ENCODE assay signal across 1 fruit fly cellular context in the genomic region with DNA sequence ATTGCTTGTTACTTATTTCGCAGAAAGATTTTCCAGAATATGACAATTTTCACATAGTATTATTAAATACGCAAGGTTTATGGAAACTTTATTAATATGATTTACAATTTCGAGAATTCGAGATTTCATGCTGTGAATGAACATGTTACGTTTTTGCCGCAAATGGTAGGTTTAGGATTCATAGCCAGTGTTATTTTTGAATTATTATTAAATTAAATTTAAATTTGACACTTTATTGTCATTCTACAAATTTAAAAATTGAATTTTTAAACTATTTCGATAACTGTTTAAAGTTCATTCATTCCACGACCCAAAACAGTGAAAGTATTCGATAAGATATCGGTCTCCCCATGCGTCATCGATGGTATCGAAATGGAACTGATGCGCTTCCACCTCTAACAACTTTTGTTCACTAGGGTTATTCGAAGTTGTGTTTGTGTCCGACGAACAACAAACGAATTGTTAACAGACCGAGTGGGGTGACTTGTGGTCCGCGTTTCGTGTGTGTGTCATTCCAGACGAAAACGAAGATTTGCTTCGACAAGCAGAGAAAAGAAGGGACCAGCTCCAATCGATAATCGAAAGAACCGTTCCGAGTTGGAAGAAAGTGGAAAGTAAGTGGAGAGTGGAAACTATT.
A peak's percentile ranks its signal among the peaks of the same experiment; 100 is the strongest.
TF ChIP-seq lines count a peak whose summit lies in the region.

CG32313 (minus strand) TSS at position 51 of the 637 bp plus-strand sequence.
Pcyt1 (plus strand) TSS at position 400 of the 637 bp plus-strand sequence.

TF ChIP-seq in whole organism, embryonic, 481 proteins besides CTCF, POLR2A, EP300 and RAD21 (continued from another document and continues in another):
- TF ChIP-seq CG8290 (GFP tag; optimal IDR thresholded peaks at IDR 0.05; lab: Kevin White, UChicago): peak; percentile 44
- TF ChIP-seq CG8290 (tag; optimal IDR thresholded peaks at IDR 0.05; lab: Kevin White, UChicago): peak in 1 of 2 experiments; percentile 72
- no peak for TF ChIP-seq run (tag; optimal IDR thresholded peaks at IDR 0.05; lab: Kevin White, UChicago)
- TF ChIP-seq CG33213 (GFP tag; optimal IDR thresholded peaks at IDR 0.05; lab: Kevin White, UChicago): peak; percentile 32
- TF ChIP-seq onecut (GFP tag; IDR thresholded peaks at IDR 0.05; lab: Robert Waterston, UW): no peak
- no peak for TF ChIP-seq fd64A (GFP tag; optimal IDR thresholded peaks at IDR 0.05; lab: Kevin White, UChicago)
- no peak for TF ChIP-seq fru (optimal IDR thresholded peaks at IDR 0.05; lab: Kevin White, UChicago)
- peak; percentile 23 for TF ChIP-seq CG2678 (tag; optimal IDR thresholded peaks at IDR 0.05; lab: Kevin White, UChicago)
- TF ChIP-seq CG8388 (GFP tag; optimal IDR thresholded peaks at IDR 0.05; lab: Kevin White, UChicago): no peak
- peak; percentile 76 for TF ChIP-seq gro (GFP tag; optimal IDR thresholded peaks at IDR 0.05; lab: Kevin White, UChicago)
- no peak for TF ChIP-seq kah (GFP tag; optimal IDR thresholded peaks at IDR 0.05; lab: Kevin White, UChicago)
- no peak for TF ChIP-seq CG8944 (GFP tag; optimal IDR thresholded peaks at IDR 0.05; lab: Kevin White, UChicago)
- TF ChIP-seq wek (GFP tag; optimal IDR thresholded peaks at IDR 0.05; lab: Kevin White, UChicago): peak; percentile 86
- TF ChIP-seq ato (GFP tag; IDR thresholded peaks at IDR 0.05; lab: Robert Waterston, UW; ENCODE audit: partially characterized antibody): peak; percentile 83
- TF ChIP-seq org-1 (GFP tag; optimal IDR thresholded peaks at IDR 0.05; lab: Kevin White, UChicago): no peak
- no peak for TF ChIP-seq CG8765 (GFP tag; IDR thresholded peaks at IDR 0.05; lab: Robert Waterston, UW)
- no peak for TF ChIP-seq sisA (GFP tag; IDR thresholded peaks at IDR 0.05; lab: Robert Waterston, UW)
- no peak for TF ChIP-seq B-H1 (GFP tag; IDR thresholded peaks at IDR 0.05; lab: Robert Waterston, UW)
- no peak for TF ChIP-seq cato (GFP tag; optimal IDR thresholded peaks at IDR 0.05; lab: Kevin White, UChicago; ENCODE audit: borderline replicate concordance)
- TF ChIP-seq ham (GFP tag; IDR thresholded peaks at IDR 0.05; lab: Robert Waterston, UW): no peak
- no peak for TF ChIP-seq Gug (GFP tag; IDR thresholded peaks at IDR 0.05; lab: Robert Waterston, UW)
- peak; percentile 30 for TF ChIP-seq CG34376 (GFP tag; optimal IDR thresholded peaks at IDR 0.05; lab: Kevin White, UChicago)
- TF ChIP-seq insv (GFP tag; optimal IDR thresholded peaks at IDR 0.05; lab: Kevin White, UChicago): no peak
- no peak for TF ChIP-seq NK7.1 (GFP tag; optimal IDR thresholded peaks at IDR 0.05; lab: Kevin White, UChicago)
- TF ChIP-seq CG11398 (GFP tag; optimal IDR thresholded peaks at IDR 0.05; lab: Kevin White, UChicago): no peak
- no peak for TF ChIP-seq grn (GFP tag; optimal IDR thresholded peaks at IDR 0.05; lab: Kevin White, UChicago)
- peak; percentile 73 for TF ChIP-seq bigmax (GFP tag; optimal IDR thresholded peaks at IDR 0.05; lab: Kevin White, UChicago)
- no peak; the same call in 1 of the 2 replicates for TF ChIP-seq stc (GFP tag; IDR thresholded peaks at IDR 0.05; lab: Robert Waterston, UW)
- TF ChIP-seq knrl (GFP tag; IDR thresholded peaks at IDR 0.05; lab: Robert Waterston, UW; ENCODE audit: partially characterized antibody): peak; percentile 85
- peak; percentile 55 for TF ChIP-seq B-H2 (GFP tag; optimal IDR thresholded peaks at IDR 0.05; lab: Kevin White, UChicago)
- peak; percentile 94 for TF ChIP-seq chinmo (GFP tag; IDR thresholded peaks at IDR 0.05; lab: Robert Waterston, UW; ENCODE audit: partially characterized antibody)
- TF ChIP-seq H15 (GFP tag; IDR thresholded peaks at IDR 0.05; lab: Robert Waterston, UW): no peak
- TF ChIP-seq Asciz (GFP tag; optimal IDR thresholded peaks at IDR 0.05; lab: Kevin White, UChicago): peak; percentile 12
- TF ChIP-seq bbx (GFP tag; IDR thresholded peaks at IDR 0.05; lab: Robert Waterston, UW; ENCODE audit: partially characterized antibody): peak; percentile 94
- TF ChIP-seq otp (GFP tag; IDR thresholded peaks at IDR 0.05; lab: Robert Waterston, UW): no peak
- TF ChIP-seq CG31365 (tag; optimal IDR thresholded peaks at IDR 0.05; lab: Kevin White, UChicago): no peak
- no peak for TF ChIP-seq CG7357 (GFP tag; IDR thresholded peaks at IDR 0.05; lab: Robert Waterston, UW)
- no peak for TF ChIP-seq ash1 (GFP tag; optimal IDR thresholded peaks at IDR 0.05; lab: Kevin White, UChicago)
- TF ChIP-seq ems (GFP tag; optimal IDR thresholded peaks at IDR 0.05; lab: Kevin White, UChicago): peak; percentile 18
- no peak for TF ChIP-seq CG31224 (GFP tag; IDR thresholded peaks at IDR 0.05; lab: Robert Waterston, UW)
- TF ChIP-seq kay (GFP tag; optimal IDR thresholded peaks at IDR 0.05; lab: Kevin White, UChicago): no peak
- no peak for TF ChIP-seq oc (tag; optimal IDR thresholded peaks at IDR 0.05; lab: Kevin White, UChicago)
- no peak for TF ChIP-seq p53 (GFP tag; optimal IDR thresholded peaks at IDR 0.05; lab: Kevin White, UChicago)
- no peak for TF ChIP-seq eve (GFP tag; optimal IDR thresholded peaks at IDR 0.05; lab: Kevin White, UChicago)
- TF ChIP-seq nau (GFP tag; optimal IDR thresholded peaks at IDR 0.05; lab: Kevin White, UChicago): no peak
- TF ChIP-seq CG17359 (tag; optimal IDR thresholded peaks at IDR 0.05; lab: Kevin White, UChicago): peak; percentile 17
- peak; percentile 82 for TF ChIP-seq sna (GFP tag; IDR thresholded peaks at IDR 0.05; lab: Robert Waterston, UW; ENCODE audit: partially characterized antibody)
- no peak for TF ChIP-seq Atf-2 (GFP tag; optimal IDR thresholded peaks at IDR 0.05; lab: Kevin White, UChicago)
- TF ChIP-seq usp (GFP tag; optimal IDR thresholded peaks at IDR 0.05; lab: Kevin White, UChicago): no peak
- TF ChIP-seq Bgb (GFP tag; IDR thresholded peaks at IDR 0.05; lab: Robert Waterston, UW; ENCODE audit: partially characterized antibody): peak; percentile 94
- TF ChIP-seq CG32532 (GFP tag; IDR thresholded peaks at IDR 0.05; lab: Robert Waterston, UW): 0 out of 2 replicates have a peak, but pooled peaks have one; percentile 5
- peak; percentile 25 for TF ChIP-seq phol (tag; optimal IDR thresholded peaks at IDR 0.05; lab: Kevin White, UChicago)
- TF ChIP-seq Sin3A (optimal IDR thresholded peaks at IDR 0.05; lab: Kevin White, UChicago): peak; percentile 11
- TF ChIP-seq CG4730 (GFP tag; IDR thresholded peaks at IDR 0.05; lab: Robert Waterston, UW): no peak
- TF ChIP-seq CG1233 (GFP tag; optimal IDR thresholded peaks at IDR 0.05; lab: Kevin White, UChicago): no peak
- no peak for TF ChIP-seq pho (GFP tag; optimal IDR thresholded peaks at IDR 0.05; lab: Kevin White, UChicago)
- TF ChIP-seq slou (GFP tag; optimal IDR thresholded peaks at IDR 0.05; lab: Kevin White, UChicago): no peak
- TF ChIP-seq Drgx (GFP tag; IDR thresholded peaks at IDR 0.05; lab: Robert Waterston, UW): no peak
- TF ChIP-seq D (optimal IDR thresholded peaks at IDR 0.05; lab: Kevin White, UChicago): no peak
- no peak for TF ChIP-seq D (GFP tag; optimal IDR thresholded peaks at IDR 0.05; lab: Kevin White, UChicago)
- no peak for TF ChIP-seq lov (optimal IDR thresholded peaks at IDR 0.05; lab: Kevin White, UChicago)
- TF ChIP-seq lov (GFP tag; IDR thresholded peaks at IDR 0.05; lab: Robert Waterston, UW): no peak
- TF ChIP-seq Xbp1 (GFP tag; optimal IDR thresholded peaks at IDR 0.05; lab: Kevin White, UChicago): peak; percentile 21
- peak; percentile 87 for TF ChIP-seq unc-4 (GFP tag; IDR thresholded peaks at IDR 0.05; lab: Robert Waterston, UW; ENCODE audit: partially characterized antibody)
- TF ChIP-seq Hr39 (optimal IDR thresholded peaks at IDR 0.05; lab: Kevin White, UChicago): no peak
- TF ChIP-seq gfzf (GFP tag; optimal IDR thresholded peaks at IDR 0.05; lab: Kevin White, UChicago): peak; percentile 25
- TF ChIP-seq bsh (GFP tag; optimal IDR thresholded peaks at IDR 0.05; lab: Kevin White, UChicago): peak in 1 of 2 experiments; percentile 6
- TF ChIP-seq en (GFP tag; optimal IDR thresholded peaks at IDR 0.05; lab: Kevin White, UChicago): no peak
- peak; percentile 80; the same call in 1 of the 3 replicates for TF ChIP-seq mld (GFP tag; IDR thresholded peaks at IDR 0.05; lab: Robert Waterston, UW; ENCODE audit: partially characterized antibody)
- no peak for TF ChIP-seq Lpt (GFP tag; optimal IDR thresholded peaks at IDR 0.05; lab: Kevin White, UChicago)
- TF ChIP-seq NC2α (GFP tag; optimal IDR thresholded peaks at IDR 0.05; lab: Kevin White, UChicago): no peak
- TF ChIP-seq CG2202 (tag; optimal IDR thresholded peaks at IDR 0.05; lab: Kevin White, UChicago): peak; percentile 5
- TF ChIP-seq Dp (GFP tag; optimal IDR thresholded peaks at IDR 0.05; lab: Kevin White, UChicago): peak; percentile 79
- no peak for TF ChIP-seq seq (GFP tag; IDR thresholded peaks at IDR 0.05; lab: Robert Waterston, UW)
- TF ChIP-seq CG8281 (tag; optimal IDR thresholded peaks at IDR 0.05; lab: Kevin White, UChicago): no peak
- no peak for TF ChIP-seq ind (GFP tag; optimal IDR thresholded peaks at IDR 0.05; lab: Kevin White, UChicago)
- TF ChIP-seq CG11696 (GFP tag; IDR thresholded peaks at IDR 0.05; lab: Robert Waterston, UW): no peak
- no peak for TF ChIP-seq CG15073 (GFP tag; optimal IDR thresholded peaks at IDR 0.05; lab: Kevin White, UChicago)
- no peak for TF ChIP-seq da (GFP tag; optimal IDR thresholded peaks at IDR 0.05; lab: Kevin White, UChicago)
- no peak for TF ChIP-seq CG17802 (tag; optimal IDR thresholded peaks at IDR 0.05; lab: Kevin White, UChicago)
- TF ChIP-seq row (GFP tag; IDR thresholded peaks at IDR 0.05; lab: Robert Waterston, UW): peak; percentile 42; the same call in 2 of the 3 replicates
- no peak for TF ChIP-seq maf-S (GFP tag; optimal IDR thresholded peaks at IDR 0.05; lab: Kevin White, UChicago)
- TF ChIP-seq Atf3 (GFP tag; optimal IDR thresholded peaks at IDR 0.05; lab: Kevin White, UChicago): no peak
- peak; percentile 3 for TF ChIP-seq CG7839 (tag; optimal IDR thresholded peaks at IDR 0.05; lab: Kevin White, UChicago)
- TF ChIP-seq kni (GFP tag; optimal IDR thresholded peaks at IDR 0.05; lab: Kevin White, UChicago): no peak
- TF ChIP-seq esg (GFP tag; conservative IDR thresholded peaks at IDR 0.05; lab: Robert Waterston, UW): no peak
- TF ChIP-seq Camta (GFP tag; optimal IDR thresholded peaks at IDR 0.05; lab: Kevin White, UChicago): no peak
- no peak for TF ChIP-seq CG11695 (GFP tag; IDR thresholded peaks at IDR 0.05; lab: Robert Waterston, UW)
- no peak for TF ChIP-seq CG14014 (GFP tag; IDR thresholded peaks at IDR 0.05; lab: Robert Waterston, UW)
- TF ChIP-seq CG31441 (GFP tag; IDR thresholded peaks at IDR 0.05; lab: Robert Waterston, UW): peak; percentile 28; the same call in 1 of the 2 replicates
- TF ChIP-seq CG11456 (GFP tag; IDR thresholded peaks at IDR 0.05; lab: Robert Waterston, UW): no peak
- TF ChIP-seq Mes4 (GFP tag; optimal IDR thresholded peaks at IDR 0.05; lab: Kevin White, UChicago): no peak
- TF ChIP-seq yki (optimal IDR thresholded peaks at IDR 0.05; lab: Kevin White, UChicago): no peak
- TF ChIP-seq gem (tag; optimal IDR thresholded peaks at IDR 0.05; lab: Kevin White, UChicago): peak; percentile 3
- no peak for TF ChIP-seq dan (GFP tag; IDR thresholded peaks at IDR 0.05; lab: Robert Waterston, UW)
- no peak for TF ChIP-seq sens (GFP tag; lab: Kevin White, UChicago)
- TF ChIP-seq nom (GFP tag; optimal IDR thresholded peaks at IDR 0.05; lab: Kevin White, UChicago): no peak
- TF ChIP-seq CG7745 (tag; optimal IDR thresholded peaks at IDR 0.05; lab: Kevin White, UChicago): no peak
- no peak for TF ChIP-seq ap (GFP tag; IDR thresholded peaks at IDR 0.05; lab: Robert Waterston, UW)
- no peak for TF ChIP-seq klu (GFP tag; IDR thresholded peaks at IDR 0.05; lab: Robert Waterston, UW)
- TF ChIP-seq Bdp1 (GFP tag; optimal IDR thresholded peaks at IDR 0.05; lab: Kevin White, UChicago): no peak
- TF ChIP-seq az2 (GFP tag; optimal IDR thresholded peaks at IDR 0.05; lab: Kevin White, UChicago): no peak
- TF ChIP-seq crol (GFP tag; IDR thresholded peaks at IDR 0.05; lab: Robert Waterston, UW): no peak
- peak; percentile 27 for TF ChIP-seq lab (GFP tag; optimal IDR thresholded peaks at IDR 0.05; lab: Kevin White, UChicago)
- no peak for TF ChIP-seq Hand (GFP tag; optimal IDR thresholded peaks at IDR 0.05; lab: Kevin White, UChicago)
- TF ChIP-seq CG11723 (GFP tag; optimal IDR thresholded peaks at IDR 0.05; lab: Kevin White, UChicago): no peak
- TF ChIP-seq CG10462 (GFP tag; optimal IDR thresholded peaks at IDR 0.05; lab: Kevin White, UChicago): no peak
- no peak for TF ChIP-seq repo (GFP tag; optimal IDR thresholded peaks at IDR 0.05; lab: Kevin White, UChicago)
- no peak for TF ChIP-seq CG6683 (GFP tag; optimal IDR thresholded peaks at IDR 0.05; lab: Kevin White, UChicago)
- TF ChIP-seq Poxn (GFP tag; IDR thresholded peaks at IDR 0.05; lab: Robert Waterston, UW): no peak
- TF ChIP-seq NfI (GFP tag; optimal IDR thresholded peaks at IDR 0.05; lab: Kevin White, UChicago): peak; percentile 20
- TF ChIP-seq Scr (GFP tag; IDR thresholded peaks at IDR 0.05; lab: Robert Waterston, UW; ENCODE audit: partially characterized antibody): peak; percentile 86
- peak; percentile 29 for TF ChIP-seq CoRest (tag; optimal IDR thresholded peaks at IDR 0.05; lab: Kevin White, UChicago)
- TF ChIP-seq CG12769 (tag; optimal IDR thresholded peaks at IDR 0.05; lab: Kevin White, UChicago): peak; percentile 15
- no peak for TF ChIP-seq twi (tag; optimal IDR thresholded peaks at IDR 0.05; lab: Kevin White, UChicago)
- TF ChIP-seq CG13287 (GFP tag; IDR thresholded peaks at IDR 0.05; lab: Robert Waterston, UW; ENCODE audit: partially characterized antibody): peak; percentile 91
- no peak for TF ChIP-seq CG12744 (GFP tag; optimal IDR thresholded peaks at IDR 0.05; lab: Kevin White, UChicago)
- TF ChIP-seq CG10147 (GFP tag; optimal IDR thresholded peaks at IDR 0.05; lab: Kevin White, UChicago): no peak
- TF ChIP-seq CG4854 (GFP tag; optimal IDR thresholded peaks at IDR 0.05; lab: Kevin White, UChicago): no peak
- no peak for TF ChIP-seq eyg (GFP tag; optimal IDR thresholded peaks at IDR 0.05; lab: Kevin White, UChicago)
- TF ChIP-seq H2.0 (GFP tag; IDR thresholded peaks at IDR 0.05; lab: Robert Waterston, UW): no peak
- no peak for TF ChIP-seq ro (GFP tag; IDR thresholded peaks at IDR 0.05; lab: Robert Waterston, UW)
- TF ChIP-seq CkIIα-i1 (GFP tag; IDR thresholded peaks at IDR 0.05; lab: Robert Waterston, UW): no peak
- peak; percentile 38 for TF ChIP-seq ERR (GFP tag; optimal IDR thresholded peaks at IDR 0.05; lab: Kevin White, UChicago)
- no peak for TF ChIP-seq Taf1 (GFP tag; IDR thresholded peaks at IDR 0.05; lab: Robert Waterston, UW)
- no peak for TF ChIP-seq cwo (GFP tag; optimal IDR thresholded peaks at IDR 0.05; lab: Kevin White, UChicago)
- TF ChIP-seq emc (GFP tag; optimal IDR thresholded peaks at IDR 0.05; lab: Kevin White, UChicago): no peak
- no peak for TF ChIP-seq CG14441 (GFP tag; IDR thresholded peaks at IDR 0.05; lab: Robert Waterston, UW)
